Worm (Caenorhabditis elegans): ENCODE measurements around the gene C08H9.16.

ce11 chrII:9914999-9915398 lies 22.4 kb downstream of the C08H9.16 start, which contains the start of gene F26C11.3:
- TF ChIP-seq elt-3 (tag; optimal IDR thresholded peaks at IDR 0.05) (no peak), cnd-1 (tag; optimal IDR thresholded peaks at IDR 0.05) (no peak), nhr-12 (tag; optimal IDR thresholded peaks at IDR 0.05) (no peak), unc-39 (tag; optimal IDR thresholded peaks at IDR 0.05) (no peak)

All from whole organism, mixed stage, embryonic.